Fruit fly (Drosophila melanogaster) whole organism, prepupa: ENCODE measurements around the gene Sps2.

Source experiments
- CG10631 ChIP-seq: fragments of 200-800 bp; sonication (Bioruptor generic); optimal IDR thresholded peaks from 2 replicates; lab custom pipeline; 2016; ENCODE audit warnings: missing biosample characterization, missing genetic modification characterization
- CG10669 ChIP-seq: fragments of 200-800 bp; sonication (Bioruptor generic); optimal IDR thresholded peaks from 3 replicates; lab custom pipeline; 2018; ENCODE audit warnings: missing biosample characterization, mild to moderate bottlenecking, missing genetic modification characterization, moderate library complexity
- CG11294 ChIP-seq: fragments of 200-800 bp; sonication (Bioruptor generic); IDR thresholded peaks from 2 replicates; pipeline ENCODE4 v1.3.6; 2022; ENCODE audit warnings: missing biosample characterization, missing genetic modification characterization
- CG11762 ChIP-seq: fragments of 200-800 bp; sonication (Bioruptor generic); optimal IDR thresholded peaks from 3 replicates; lab custom pipeline; 2016; ENCODE audit warnings: missing biosample characterization, missing genetic modification characterization; ENCODE audit not compliant: insufficient read depth
- CG11902 ChIP-seq: fragments of 200-800 bp; sonication (Bioruptor generic); optimal IDR thresholded peaks from 3 replicates; lab custom pipeline; 2016; ENCODE audit warnings: missing biosample characterization, missing genetic modification characterization
- CG1621 ChIP-seq: fragments of 200-800 bp; sonication (Bioruptor generic); optimal IDR thresholded peaks from 3 replicates; lab custom pipeline; 2018; ENCODE audit warnings: missing biosample characterization, mild to moderate bottlenecking, missing genetic modification characterization
- CG3032 ChIP-seq: fragments of 200-800 bp; optimal IDR thresholded peaks from 2 replicates; lab custom pipeline; 2019; ENCODE audit warnings: missing biosample characterization, mild to moderate bottlenecking, missing genetic modification characterization, moderate library complexity
- CG34406 ChIP-seq: fragments of 200-800 bp; sonication (Bioruptor generic); optimal IDR thresholded peaks from 3 replicates; lab custom pipeline; 2016; ENCODE audit warnings: missing biosample characterization, missing genetic modification characterization
- CG4318 ChIP-seq: fragments of 200-800 bp; sonication (Bioruptor generic); optimal IDR thresholded peaks from 3 replicates; lab custom pipeline; 2017; ENCODE audit warnings: missing biosample characterization, mild to moderate bottlenecking, missing genetic modification characterization
- CG6163 ChIP-seq: fragments of 200-800 bp; sonication (Bioruptor generic); IDR thresholded peaks from 3 replicates; pipeline ENCODE4 v1.3.6; 2022; ENCODE audit warnings: missing biosample characterization, missing genetic modification characterization
- CG6276 ChIP-seq: fragments of 200-800 bp; sonication (Bioruptor generic); optimal IDR thresholded peaks from 2 replicates; lab custom pipeline; 2017; ENCODE audit warnings: missing biosample characterization, mild to moderate bottlenecking, missing genetic modification characterization
- CG6854 ChIP-seq: fragments of 200-800 bp; sonication (Bioruptor generic); optimal IDR thresholded peaks from 2 replicates; lab custom pipeline; 2017; ENCODE audit warnings: missing biosample characterization, mild to moderate bottlenecking, missing genetic modification characterization
- CG7368 ChIP-seq: fragments of 200-800 bp; sonication (Bioruptor generic); optimal IDR thresholded peaks from 3 replicates; lab custom pipeline; 2016; ENCODE audit warnings: missing biosample characterization, missing genetic modification characterization
- CG8119 ChIP-seq: fragments of 200-800 bp; sonication (Bioruptor generic); IDR thresholded peaks from 3 replicates; pipeline ENCODE4 v1.3.6; 2022; ENCODE audit warnings: missing biosample characterization, missing genetic modification characterization
- CG8319 ChIP-seq: fragments of 200-800 bp; sonication (Bioruptor generic); optimal IDR thresholded peaks from 3 replicates; lab custom pipeline; 2016; ENCODE audit warnings: missing biosample characterization, missing genetic modification characterization
- CG8632 ChIP-seq: fragments of 200-800 bp; sonication (Bioruptor generic); optimal IDR thresholded peaks from 3 replicates; lab custom pipeline; 2016; ENCODE audit warnings: missing biosample characterization, missing genetic modification characterization
- CG9139 ChIP-seq: fragments of 200-800 bp; sonication (Bioruptor generic); optimal IDR thresholded peaks from 3 replicates; lab custom pipeline; 2017; ENCODE audit warnings: missing biosample characterization, mild to moderate bottlenecking, missing genetic modification characterization
- Eip75B ChIP-seq: fragments of 200-800 bp; sonication (Bioruptor generic); optimal IDR thresholded peaks from 3 replicates; lab custom pipeline; 2016; ENCODE audit warnings: missing biosample characterization, missing genetic modification characterization
- Eip78C ChIP-seq: fragments of 200-800 bp; sonication (Bioruptor generic); peaks from one replicate; lab custom pipeline; 2016; ENCODE audit warnings: missing biosample characterization, missing genetic modification characterization
- Eip93F ChIP-seq: fragments of 200-800 bp; sonication (Bioruptor generic); optimal IDR thresholded peaks from 2 replicates; lab custom pipeline; 2016; ENCODE audit warnings: missing biosample characterization, mild to moderate bottlenecking, missing genetic modification characterization
- Ets96B ChIP-seq: fragments of 200-800 bp; optimal IDR thresholded peaks from 2 replicates; lab custom pipeline; 2019; ENCODE audit warnings: missing biosample characterization, mild to moderate bottlenecking, missing genetic modification characterization, moderate library complexity
- Gug ChIP-seq: fragments of 200-800 bp; sonication (Bioruptor generic); IDR thresholded peaks from 2 replicates; pipeline ENCODE4 v1.3.6; 2022; ENCODE audit warnings: missing biosample characterization, missing genetic modification characterization
- Hr38 ChIP-seq: sonication (Bioruptor generic); optimal IDR thresholded peaks from 2 replicates; lab custom pipeline; 2016; ENCODE audit warnings: missing biosample characterization, missing genetic modification characterization
- Hr39 ChIP-seq: fragments of 200-800 bp; sonication (Bioruptor generic); optimal IDR thresholded peaks from 2 replicates; lab custom pipeline; 2016; ENCODE audit warnings: missing biosample characterization, missing genetic modification characterization
- Hr4 ChIP-seq: fragments of 200-800 bp; sonication (Bioruptor generic); optimal IDR thresholded peaks from 3 replicates; lab custom pipeline; 2016; ENCODE audit warnings: missing biosample characterization, missing genetic modification characterization
- Lpt ChIP-seq: fragments of 200-800 bp; sonication (Bioruptor generic); optimal IDR thresholded peaks from 3 replicates; lab custom pipeline; 2016; ENCODE audit warnings: missing biosample characterization, missing genetic modification characterization
- Met ChIP-seq: fragments of 200-800 bp; sonication (Bioruptor generic); optimal IDR thresholded peaks from 3 replicates; lab custom pipeline; 2016; ENCODE audit warnings: missing biosample characterization, missing genetic modification characterization
- OdsH ChIP-seq: fragments of 200-800 bp; sonication (Bioruptor generic); optimal IDR thresholded peaks from 3 replicates; lab custom pipeline; 2016; ENCODE audit warnings: missing biosample characterization, missing genetic modification characterization
- Smox ChIP-seq: fragments of 200-800 bp; sonication (Bioruptor generic); optimal IDR thresholded peaks from 3 replicates; lab custom pipeline; 2016; ENCODE audit warnings: missing biosample characterization, missing genetic modification characterization
- Sox102F ChIP-seq: fragments of 200-800 bp; sonication (Bioruptor generic); optimal IDR thresholded peaks from 2 replicates; lab custom pipeline; 2016; ENCODE audit warnings: missing biosample characterization, mild to moderate bottlenecking, missing genetic modification characterization
- Sox14 ChIP-seq: fragments of 200-800 bp; sonication (Bioruptor generic); optimal IDR thresholded peaks from 3 replicates; lab custom pipeline; 2016; ENCODE audit warnings: missing biosample characterization, missing genetic modification characterization
- Sox15 ChIP-seq: fragments of 200-800 bp; sonication (Bioruptor generic); optimal IDR thresholded peaks from 3 replicates; lab custom pipeline; 2016; ENCODE audit warnings: missing biosample characterization, missing genetic modification characterization
- achi ChIP-seq: fragments of 200-800 bp; sonication (Bioruptor generic); optimal IDR thresholded peaks from 3 replicates; lab custom pipeline; 2016; ENCODE audit warnings: missing biosample characterization, missing genetic modification characterization
- dac ChIP-seq: fragments of 200-800 bp; sonication (Bioruptor generic); optimal IDR thresholded peaks from 2 replicates; lab custom pipeline; 2017; ENCODE audit warnings: missing biosample characterization, mild to moderate bottlenecking, missing genetic modification characterization
- dsx ChIP-seq: fragments of 200-800 bp; optimal IDR thresholded peaks from 3 replicates; lab custom pipeline; 2019; ENCODE audit warnings: missing biosample characterization, mild to moderate bottlenecking, missing genetic modification characterization, moderate library complexity; ENCODE audit not compliant: poor library complexity, severe bottlenecking
- esn ChIP-seq: fragments of 200-800 bp; sonication (Bioruptor generic); optimal IDR thresholded peaks from 2 replicates; lab custom pipeline; 2016; ENCODE audit warnings: missing biosample characterization, mild to moderate bottlenecking, missing genetic modification characterization, moderate library complexity
- fd85E ChIP-seq: fragments of 200-800 bp; sonication (Bioruptor generic); optimal IDR thresholded peaks from 3 replicates; lab custom pipeline; 2016; ENCODE audit warnings: missing biosample characterization, missing genetic modification characterization
- fkh ChIP-seq: fragments of 200-800 bp; sonication (Bioruptor generic); optimal IDR thresholded peaks from 3 replicates; lab custom pipeline; 2017; ENCODE audit warnings: missing biosample characterization, mild to moderate bottlenecking, missing genetic modification characterization, moderate library complexity
- net ChIP-seq: fragments of 200-800 bp; sonication (Bioruptor generic); optimal IDR thresholded peaks from 3 replicates; lab custom pipeline; 2016; ENCODE audit warnings: missing biosample characterization, missing genetic modification characterization
- pdm3 ChIP-seq: fragments of 200-800 bp; sonication (Bioruptor generic); optimal IDR thresholded peaks from 3 replicates; lab custom pipeline; 2016; ENCODE audit warnings: missing biosample characterization, missing genetic modification characterization
- salr ChIP-seq, 2 experiments: fragments of 200-800 bp; sonication (Bioruptor generic); optimal IDR thresholded peaks; 3 replicates each; lab custom pipeline; 2016 to 2018; ENCODE audit warnings: missing biosample characterization in 2 of 2, missing genetic modification characterization in 2 of 2, mild to moderate bottlenecking in 1 of 2
- spab ChIP-seq: fragments of 200-800 bp; sonication (Bioruptor generic); optimal IDR thresholded peaks from 2 replicates; lab custom pipeline; 2017; ENCODE audit warnings: missing biosample characterization, mild to moderate bottlenecking, missing genetic modification characterization, missing genetic modification reagents
- ss ChIP-seq, 2 experiments: fragments of 200-800 bp; sonication (Bioruptor generic); optimal IDR thresholded peaks; 2 replicates in 1 of 2; 3 replicates in 1 of 2; lab custom pipeline; 2017 to 2018; ENCODE audit warnings: mild to moderate bottlenecking in 2 of 2, missing biosample characterization in 2 of 2, missing genetic modification characterization in 2 of 2, moderate library complexity in 1 of 2
- svp ChIP-seq: fragments of 200-800 bp; sonication (Bioruptor generic); peaks from one replicate; lab custom pipeline; 2016; ENCODE audit warnings: missing biosample characterization, missing genetic modification characterization
- topi ChIP-seq: fragments of 200-800 bp; sonication (Bioruptor generic); optimal IDR thresholded peaks from 3 replicates; lab custom pipeline; 2016; ENCODE audit warnings: missing biosample characterization, missing genetic modification characterization
- vri ChIP-seq: fragments of 200-800 bp; sonication (Bioruptor generic); optimal IDR thresholded peaks from 3 replicates; lab custom pipeline; 2016; ENCODE audit warnings: missing biosample characterization, mild to moderate bottlenecking, missing genetic modification characterization

Gene Sps2

DNA sequence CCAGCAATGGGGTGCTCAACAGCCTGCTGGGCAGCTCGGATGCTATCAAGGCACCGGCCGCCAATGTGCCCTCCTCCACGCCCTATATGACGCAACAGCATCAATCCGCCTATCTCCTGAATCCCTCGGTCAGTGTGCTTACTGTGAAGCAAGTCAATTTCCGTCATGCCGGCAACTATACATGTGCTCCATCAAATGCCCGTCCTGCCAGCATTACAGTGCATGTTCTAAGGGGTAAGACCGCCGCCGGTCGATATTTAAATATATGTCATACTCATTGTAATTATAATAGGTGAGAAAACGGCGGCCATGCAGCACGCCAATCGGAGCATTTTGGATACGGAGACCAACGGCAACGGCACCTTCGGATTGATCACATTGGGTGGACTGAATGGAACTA, 36.2 kb downstream of the Sps2 start:
- TF ChIP-seq net (GFP tag; lab: Kevin White, UChicago): no peak
- TF ChIP-seq salr (GFP tag; optimal IDR thresholded peaks at IDR 0.05; lab: Kevin White, UChicago): no peak
- no peak for TF ChIP-seq CG7368 (GFP tag; lab: Kevin White, UChicago)
- no peak for TF ChIP-seq Gug (GFP tag; lab: Robert Waterston, UW)
- TF ChIP-seq fd85E (GFP tag; lab: Kevin White, UChicago): no peak
- no peak for TF ChIP-seq Sox14 (GFP tag; lab: Kevin White, UChicago)
- no peak for TF ChIP-seq pdm3 (GFP tag; lab: Kevin White, UChicago)
- no peak for TF ChIP-seq CG6163 (GFP tag; lab: Robert Waterston, UW)
- TF ChIP-seq CG8319 (GFP tag; lab: Kevin White, UChicago): no peak
- no peak for TF ChIP-seq fkh
- no peak for TF ChIP-seq Eip75B (GFP tag; lab: Kevin White, UChicago)
- TF ChIP-seq Eip93F: no peak
- no peak for TF ChIP-seq CG10669
- TF ChIP-seq Sox102F (GFP tag; lab: Kevin White, UChicago): no peak
- TF ChIP-seq CG11902 (GFP tag; lab: Kevin White, UChicago): no peak
- no peak for TF ChIP-seq CG1621 (tag; lab: Kevin White, UChicago)
- TF ChIP-seq CG6854 (GFP tag; lab: Kevin White, UChicago): no peak
- no peak for TF ChIP-seq topi (GFP tag; lab: Kevin White, UChicago)

- TF ChIP-seq Eip78C (peak; percentile 18), dac (no peak), CG34406 (GFP tag; lab: Kevin White, UChicago) (no peak), Hr38 (no peak), Hr39 (GFP tag; lab: Kevin White, UChicago) (no peak)
Measured at dm6 chr2L:10379865-10380264, 37.5 kb downstream of the Sps2 start, which contains the start of gene gny. Gene gny, plus strand, starts transcription at chr2L:10380103.

DNA sequence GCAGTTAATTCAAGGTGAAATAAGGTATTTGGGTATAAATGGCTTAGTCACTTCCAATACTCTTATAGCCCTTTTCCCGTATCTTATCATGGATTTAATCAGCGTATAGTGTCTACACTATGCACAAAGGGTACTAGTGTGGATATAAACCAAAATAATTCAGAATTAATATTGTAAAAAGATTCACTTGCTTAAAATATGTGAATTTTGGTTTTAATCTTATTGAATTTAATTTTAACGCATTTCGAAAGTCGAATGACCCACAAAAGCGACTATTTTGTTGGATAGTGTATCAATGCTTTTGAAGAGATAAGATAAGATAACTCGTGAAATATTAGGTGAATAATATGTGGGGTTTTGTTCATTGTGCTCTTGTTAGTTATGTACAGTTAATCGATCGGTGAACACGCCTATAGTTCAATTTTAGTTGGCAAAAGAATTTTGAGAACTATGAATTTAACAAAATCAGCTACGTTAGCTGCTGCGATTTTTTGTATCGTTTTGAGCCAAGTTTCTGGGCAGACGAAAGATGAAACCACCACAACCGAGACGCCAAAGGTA, 39.6 kb downstream of the Sps2 start, which contains the start of gene CG5096:
TSS of gene CG5096 (plus strand) at position 374 of the 561 bp plus-strand sequence.
- TF ChIP-seq Smox (GFP tag; lab: Kevin White, UChicago) (no peak), CG9139 (GFP tag; lab: Kevin White, UChicago) (no peak), CG11902 (GFP tag; lab: Kevin White, UChicago) (peak; percentile 14), fkh (peak; percentile 33), CG8632 (GFP tag; lab: Kevin White, UChicago) (peak; percentile 69), Hr4 (peak; percentile 54), Eip75B (GFP tag; lab: Kevin White, UChicago) (peak; percentile 72), achi (GFP tag; lab: Kevin White, UChicago) (no peak), Sox102F (GFP tag; lab: Kevin White, UChicago) (no peak), Lpt (GFP tag; lab: Kevin White, UChicago) (no peak), dsx (GFP tag; lab: Kevin White, UChicago) (peak; percentile 29), OdsH (peak; percentile 55), esn (GFP tag; lab: Kevin White, UChicago) (peak; percentile 81), Eip78C (peak; percentile 92), CG11294 (GFP tag; lab: Robert Waterston, UW) (no peak), CG4318 (GFP tag; lab: Kevin White, UChicago) (no peak), ss (GFP tag; optimal IDR thresholded peaks at IDR 0.05; lab: Kevin White, UChicago) (no peak), CG6276 (no peak), net (GFP tag; lab: Kevin White, UChicago) (no peak), Met (GFP tag; lab: Kevin White, UChicago) (peak; percentile 80), CG6163 (GFP tag; lab: Robert Waterston, UW) (no peak), Sox14 (GFP tag; lab: Kevin White, UChicago) (peak; percentile 63), svp (GFP tag; lab: Kevin White, UChicago) (no peak), CG11762 (GFP tag; lab: Kevin White, UChicago) (peak; percentile 34), vri (no peak), CG8119 (GFP tag; lab: Robert Waterston, UW) (no peak; the same call in 1 of the 3 replicates), CG7368 (GFP tag; lab: Kevin White, UChicago) (peak; percentile 51), spab (GFP tag; lab: Kevin White, UChicago) (no peak), salr (GFP tag; optimal IDR thresholded peaks at IDR 0.05; lab: Kevin White, UChicago) (no peak), Sox15 (no peak), pdm3 (GFP tag; lab: Kevin White, UChicago) (no peak), Ets96B (tag; lab: Kevin White, UChicago) (peak; percentile 62), CG3032 (peak; percentile 39), CG1621 (tag; lab: Kevin White, UChicago) (no peak), CG10631 (peak; percentile 43), CG10669 (peak; percentile 51)
